Worm (Caenorhabditis elegans) whole organism, L4/young adult: ENCODE results near the gene fut-5.

ENCODE experiments used
- W03F9.2 ChIP-seq: fragments of 150-350 bp; optimal IDR thresholded peaks from 2 replicates; lab custom pipeline; 2014; ENCODE audit warnings: missing biosample characterization, missing genetic modification characterization
- dao-5 ChIP-seq: sonication (generic microtip); optimal IDR thresholded peaks from 2 replicates; lab custom pipeline; 2016; ENCODE audit warnings: missing genotype, missing genetic modification characterization, moderate library complexity, missing compliant biosample characterization
- him-1 ChIP-seq: sonication (generic microtip); optimal IDR thresholded peaks from 2 replicates; lab custom pipeline; 2016; ENCODE audit warnings: missing genotype, missing genetic modification reagents, missing genetic modification characterization, missing compliant biosample characterization

Gene fut-5

ce11 chrII:4667572-4667971, at the start of gene fut-5:
TSS of gene fut-5 (minus strand) at chrII:4667672.
- TF ChIP-seq him-1 (tag; lab: Kevin White, UChicago) (no peak), dao-5 (tag; lab: Kevin White, UChicago) (no peak), W03F9.2 (tag; lab: Kevin White, UChicago) (no peak)

ce11 chrII:4715676-4716075, 48.2 kb upstream of the fut-5 start, which contains the start of gene F41C3.8:
TSS of gene F41C3.8 (plus strand) at chrII:4716046.
- TF ChIP-seq him-1 (tag; lab: Kevin White, UChicago), result no peak
- TF ChIP-seq W03F9.2 (tag; lab: Kevin White, UChicago), result no peak
- no peak for TF ChIP-seq dao-5 (tag; lab: Kevin White, UChicago)

- TF ChIP-seq him-1 (tag; lab: Kevin White, UChicago) (no peak), W03F9.2 (tag; lab: Kevin White, UChicago) (no peak), dao-5 (tag; lab: Kevin White, UChicago) (no peak)
Measured at ce11 chrII:4710813-4711212, 43.3 kb upstream of the fut-5 start.

ce11 chrII:4710120-4710519, 42.6 kb upstream of the fut-5 start, which contains the start of gene tag-151:
TSS of gene tag-151 (plus strand) at chrII:4710277.
- TF ChIP-seq W03F9.2 (tag; lab: Kevin White, UChicago), result no peak
- TF ChIP-seq him-1 (tag; lab: Kevin White, UChicago), result no peak
- no peak for TF ChIP-seq dao-5 (tag; lab: Kevin White, UChicago)

- TF ChIP-seq W03F9.2 (tag; lab: Kevin White, UChicago) (peak; percentile 88), dao-5 (tag; lab: Kevin White, UChicago) (no peak)
Measured at ce11 chrII:4706359-4706871, 38.9 kb upstream of the fut-5 start, which contains the start of the genes F10G7.9 and tsn-1. TSS of gene F10G7.9 (minus strand) at chrII:4706485. TSS of gene tsn-1 (plus strand) at chrII:4706821.

ce11 chrII:4703011-4703410, 35.5 kb upstream of the fut-5 start:
- TF ChIP-seq him-1 (tag; lab: Kevin White, UChicago) (no peak), dao-5 (tag; lab: Kevin White, UChicago) (no peak), W03F9.2 (tag; lab: Kevin White, UChicago) (no peak)

- TF ChIP-seq W03F9.2 (tag; lab: Kevin White, UChicago) (peak; percentile 8), him-1 (tag; lab: Kevin White, UChicago) (peak; percentile 34)
Measured at ce11 chrII:4701482-4702119, 34.1 kb upstream of the fut-5 start, which contains the start of gene unc-85. TSS of gene unc-85 (plus strand) at chrII:4702069.

- no peak for TF ChIP-seq him-1 (tag; lab: Kevin White, UChicago)
- TF ChIP-seq dao-5 (tag; lab: Kevin White, UChicago), result no peak
- peak; percentile 61 for TF ChIP-seq W03F9.2 (tag; lab: Kevin White, UChicago)
Measured at ce11 chrII:4698266-4698771, 30.8 kb upstream of the fut-5 start, which contains the start of the genes rpn-5 and scc-1. TSS of gene rpn-5 (minus strand) at chrII:4698427. TSS of gene scc-1 (plus strand) at chrII:4698721.

- TF ChIP-seq him-1 (tag; lab: Kevin White, UChicago), result no peak
- TF ChIP-seq dao-5 (tag; lab: Kevin White, UChicago), result no peak
- TF ChIP-seq W03F9.2 (tag; lab: Kevin White, UChicago), result no peak
Measured at ce11 chrII:4696055-4696454, 28.6 kb upstream of the fut-5 start.

- TF ChIP-seq him-1 (tag; lab: Kevin White, UChicago) (no peak), dao-5 (tag; lab: Kevin White, UChicago) (no peak), W03F9.2 (tag; lab: Kevin White, UChicago) (no peak)
Measured at ce11 chrII:4693129-4693528, 25.7 kb upstream of the fut-5 start, which contains the start of gene F10G7.5. TSS of gene F10G7.5 (plus strand) at chrII:4693414.

ce11 chrII:4689477-4689876, 22.0 kb upstream of the fut-5 start, which contains the start of gene F10G7.12:
TSS of gene F10G7.12 (plus strand) at chrII:4689777.
- TF ChIP-seq him-1 (tag; lab: Kevin White, UChicago) (no peak), W03F9.2 (tag; lab: Kevin White, UChicago) (no peak), dao-5 (tag; lab: Kevin White, UChicago) (no peak)

ce11 chrII:4686941-4687340, 19.5 kb upstream of the fut-5 start, which contains the start of gene sre-39:
TSS of gene sre-39 (plus strand) at chrII:4687241.
- no peak for TF ChIP-seq him-1 (tag; lab: Kevin White, UChicago)

ce11 chrII:4684852-4685251, 17.4 kb upstream of the fut-5 start:
- no peak for TF ChIP-seq W03F9.2 (tag; lab: Kevin White, UChicago)
- no peak for TF ChIP-seq him-1 (tag; lab: Kevin White, UChicago)
- no peak for TF ChIP-seq dao-5 (tag; lab: Kevin White, UChicago)
